Worm (Caenorhabditis elegans): ENCODE results near the gene grl-9.

Gene grl-9

ce11 chrV:6709050-6709683, 22.3 kb downstream of the grl-9 start, which contains the start of gene dlst-1 (continued):
- peak; percentile 1 for TF ChIP-seq F49E8.2 (tag; optimal IDR thresholded peaks at IDR 0.05; ENCODE audit: borderline replicate concordance)
- peak; percentile 79 for TF ChIP-seq Y48G9A.11 (GFP tag; IDR thresholded peaks at IDR 0.05)
- no peak for TF ChIP-seq nhr-11 (tag; optimal IDR thresholded peaks at IDR 0.05)
- no peak for TF ChIP-seq tag-97 (GFP tag; IDR thresholded peaks at IDR 0.05)
- no peak for TF ChIP-seq fkh-10 (GFP tag; optimal IDR thresholded peaks at IDR 0.05)
- TF ChIP-seq egl-27 (tag; optimal IDR thresholded peaks at IDR 0.05) = no peak
- TF ChIP-seq nhr-25 (tag; optimal IDR thresholded peaks at IDR 0.05; ENCODE audit: borderline replicate concordance, insufficient read depth) = no peak
- TF ChIP-seq unc-39 (tag; optimal IDR thresholded peaks at IDR 0.05) = no peak
- no peak for TF ChIP-seq snpc-4 (tag; optimal IDR thresholded peaks at IDR 0.05)
- no peak for TF ChIP-seq snpc-1.2 (GFP tag; IDR thresholded peaks at IDR 0.05)
- TF ChIP-seq nhr-41 (GFP tag; IDR thresholded peaks at IDR 0.05) = no peak
- no peak for TF ChIP-seq nhr-10 (tag; optimal IDR thresholded peaks at IDR 0.05)
- no peak for TF ChIP-seq mxl-2 (GFP tag; conservative IDR thresholded peaks at IDR 0.05)
- no peak for TF ChIP-seq gei-8 (GFP tag; optimal IDR thresholded peaks at IDR 0.05)
- TF ChIP-seq ZK337.2 (GFP tag; IDR thresholded peaks at IDR 0.05) = no peak
- no peak for TF ChIP-seq lin-1 (GFP tag; IDR thresholded peaks at IDR 0.05)
- peak; percentile 79 for TF ChIP-seq mes-2 (tag; optimal IDR thresholded peaks at IDR 0.05; ENCODE audit: poor library complexity, severe bottlenecking)
- TF ChIP-seq pha-4 (GFP tag; IDR thresholded peaks at IDR 0.05) = 0 out of 2 replicates have a peak, but pooled peaks have one; percentile 39
- TF ChIP-seq pha-4 (tag; optimal IDR thresholded peaks at IDR 0.05) = no peak
- TF ChIP-seq dmd-9 (GFP tag; IDR thresholded peaks at IDR 0.05) = no peak
- TF ChIP-seq Y5F2A.4 (GFP tag; optimal IDR thresholded peaks at IDR 0.05) = no peak
- TF ChIP-seq zag-1 (tag; optimal IDR thresholded peaks at IDR 0.05) = no peak
- peak; percentile 35 for TF ChIP-seq spr-1 (tag; optimal IDR thresholded peaks at IDR 0.05)
- TF ChIP-seq aha-1 (tag) = no peak
- TF ChIP-seq nhr-111 (GFP tag; optimal IDR thresholded peaks at IDR 0.05) = no peak
- peak; percentile 27; the same call in 1 of the 2 replicates for TF ChIP-seq set-16 (GFP tag; IDR thresholded peaks at IDR 0.05)
- no peak for TF ChIP-seq ceh-20 (GFP tag; IDR thresholded peaks at IDR 0.05)
- TF ChIP-seq nhr-42 (GFP tag; IDR thresholded peaks at IDR 0.05) = no peak
- TF ChIP-seq lin-38 (GFP tag; IDR thresholded peaks at IDR 0.05) = peak; percentile 59
- peak; percentile 48 for TF ChIP-seq nhr-102 (tag; optimal IDR thresholded peaks at IDR 0.05)
- TF ChIP-seq hlh-11 (tag; optimal IDR thresholded peaks at IDR 0.05) = peak; percentile 34
- TF ChIP-seq cey-2 (tag; optimal IDR thresholded peaks at IDR 0.05; ENCODE audit: borderline replicate concordance, insufficient read depth) = no peak
- no peak for TF ChIP-seq daf-12 (tag; optimal IDR thresholded peaks at IDR 0.05)
- no peak for TF ChIP-seq Y105C5A.15 (GFP tag; IDR thresholded peaks at IDR 0.05)
- no peak for TF ChIP-seq jun-1 (tag; optimal IDR thresholded peaks at IDR 0.05)
- peak; percentile 50; the same call in 1 of the 2 replicates for TF ChIP-seq hmg-1.1 (GFP tag; IDR thresholded peaks at IDR 0.05)
- no peak for TF ChIP-seq lin-29 (GFP tag; IDR thresholded peaks at IDR 0.05)
- TF ChIP-seq lin-15B (tag; optimal IDR thresholded peaks at IDR 0.05) = no peak
- no peak for TF ChIP-seq madf-5 (GFP tag; IDR thresholded peaks at IDR 0.05)
- no peak for TF ChIP-seq dmd-8 (GFP tag; IDR thresholded peaks at IDR 0.05)
- no peak for TF ChIP-seq attf-4 (tag; optimal IDR thresholded peaks at IDR 0.05)
- TF ChIP-seq T26A8.4 (GFP tag; IDR thresholded peaks at IDR 0.05) = no peak
- no peak for TF ChIP-seq ama-1 (optimal IDR thresholded peaks at IDR 0.05)
- TF ChIP-seq R02D3.7 (tag; optimal IDR thresholded peaks at IDR 0.05) = no peak
- no peak for TF ChIP-seq madf-9 (GFP tag; conservative IDR thresholded peaks at IDR 0.05)
- peak; percentile 85 for TF ChIP-seq T20F7.1 (GFP tag; optimal IDR thresholded peaks at IDR 0.05)
- TF ChIP-seq zip-11 (GFP tag; IDR thresholded peaks at IDR 0.05) = no peak
- no peak for TF ChIP-seq tra-1 (GFP tag; IDR thresholded peaks at IDR 0.05)
- TF ChIP-seq ctbp-1 (GFP tag; IDR thresholded peaks at IDR 0.05) = no peak
- TF ChIP-seq aly-2 (tag; optimal IDR thresholded peaks at IDR 0.05) = no peak
- TF ChIP-seq skn-1 (tag; optimal IDR thresholded peaks at IDR 0.05) = no peak
